Fruit fly (Drosophila melanogaster): Measurements from ENCODE around the gene Ogg1.
A peak's percentile ranks its signal among the peaks of the same experiment; 100 is the strongest.

The Ogg1 gene

DNA sequence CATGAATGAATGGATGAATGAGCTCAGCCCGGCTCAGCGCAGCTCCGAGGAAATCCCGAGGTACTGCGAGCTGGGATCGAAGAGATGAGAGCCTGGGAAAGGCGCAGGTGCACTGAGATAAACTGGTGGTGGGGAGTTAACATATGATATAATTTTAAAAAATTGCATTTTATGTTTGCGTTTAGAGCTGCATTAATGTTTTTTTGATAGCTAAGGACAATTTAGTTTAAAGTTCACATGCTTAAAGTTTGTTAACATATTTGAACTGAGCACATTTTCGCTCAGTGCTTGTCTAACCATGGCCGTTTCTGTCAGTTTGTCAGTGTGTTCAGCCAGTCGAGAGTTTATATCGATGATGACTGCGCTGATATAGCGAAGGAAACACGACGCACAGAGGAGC is 40.2 kb downstream of the Ogg1 start (continued):
- TF ChIP-seq CG18619 (GFP tag; optimal IDR thresholded peaks at IDR 0.05) (no peak), Pdp1 (GFP tag; optimal IDR thresholded peaks at IDR 0.05) (peak in 1 of 2 experiments; percentile 4), CG10321 (GFP tag; IDR thresholded peaks at IDR 0.05) (no peak), TFAM (GFP tag; optimal IDR thresholded peaks at IDR 0.05) (no peak), Aef1 (GFP tag; IDR thresholded peaks at IDR 0.05) (no peak), p53 (GFP tag; optimal IDR thresholded peaks at IDR 0.05) (no peak), Ada2b (GFP tag; IDR thresholded peaks at IDR 0.05) (peak; percentile 12; the same call in 1 of the 2 replicates), ro (GFP tag; IDR thresholded peaks at IDR 0.05) (no peak), CG18011 (GFP tag; optimal IDR thresholded peaks at IDR 0.05) (no peak), Adf1 (GFP tag; IDR thresholded peaks at IDR 0.05) (no peak), Doc2 (GFP tag; IDR thresholded peaks at IDR 0.05) (no peak), abd-A (tag; optimal IDR thresholded peaks at IDR 0.05) (no peak), ind (GFP tag; optimal IDR thresholded peaks at IDR 0.05) (no peak), mam (GFP tag; optimal IDR thresholded peaks at IDR 0.05) (peak; percentile 23), CG10147 (GFP tag; optimal IDR thresholded peaks at IDR 0.05) (peak; percentile 13), CG1603 (tag; optimal IDR thresholded peaks at IDR 0.05) (peak; percentile 41), disco-r (GFP tag; optimal IDR thresholded peaks at IDR 0.05) (no peak), CG3065 (GFP tag; optimal IDR thresholded peaks at IDR 0.05) (no peak), CkIIα-i1 (GFP tag; IDR thresholded peaks at IDR 0.05) (no peak), CG6854 (GFP tag; optimal IDR thresholded peaks at IDR 0.05) (no peak), bcd (GFP tag; optimal IDR thresholded peaks at IDR 0.05) (no peak), CG2712 (tag; optimal IDR thresholded peaks at IDR 0.05) (peak; percentile 13), CG5245 (GFP tag; optimal IDR thresholded peaks at IDR 0.05) (no peak), gem (tag; optimal IDR thresholded peaks at IDR 0.05) (peak; percentile 31), CG30431 (GFP tag; optimal IDR thresholded peaks at IDR 0.05) (no peak), Rx (GFP tag; IDR thresholded peaks at IDR 0.05) (no peak), Six4 (GFP tag; optimal IDR thresholded peaks at IDR 0.05) (no peak), z (GFP tag; IDR thresholded peaks at IDR 0.05) (no peak), Xbp1 (GFP tag; optimal IDR thresholded peaks at IDR 0.05) (no peak), klu (GFP tag; IDR thresholded peaks at IDR 0.05) (no peak), CG4424 (GFP tag; optimal IDR thresholded peaks at IDR 0.05) (no peak), Taf1 (GFP tag; IDR thresholded peaks at IDR 0.05) (no peak), bab2 (GFP tag; optimal IDR thresholded peaks at IDR 0.05) (no peak), CG10979 (tag; optimal IDR thresholded peaks at IDR 0.05) (peak; percentile 5), CG14014 (GFP tag; IDR thresholded peaks at IDR 0.05) (no peak), H2.0 (GFP tag; IDR thresholded peaks at IDR 0.05) (no peak), CG2120 (GFP tag; optimal IDR thresholded peaks at IDR 0.05) (peak; percentile 21), CG11398 (GFP tag; optimal IDR thresholded peaks at IDR 0.05) (no peak), CG3838 (GFP tag; optimal IDR thresholded peaks at IDR 0.05) (no peak), psq (GFP tag; optimal IDR thresholded peaks at IDR 0.05) (no peak), Blimp-1 (GFP tag; optimal IDR thresholded peaks at IDR 0.05) (no peak), CG34376 (GFP tag; optimal IDR thresholded peaks at IDR 0.05) (no peak), lbe (GFP tag; optimal IDR thresholded peaks at IDR 0.05) (peak; percentile 19), btn (GFP tag; optimal IDR thresholded peaks at IDR 0.05) (no peak), Oli (tag; optimal IDR thresholded peaks at IDR 0.05) (no peak), Mad (GFP tag; optimal IDR thresholded peaks at IDR 0.05) (no peak), CG4707 (GFP tag; optimal IDR thresholded peaks at IDR 0.05) (no peak), CG17186 (GFP tag; optimal IDR thresholded peaks at IDR 0.05) (no peak), Atf3 (GFP tag; optimal IDR thresholded peaks at IDR 0.05) (no peak), CG13296 (GFP tag; optimal IDR thresholded peaks at IDR 0.05) (no peak), CG8944 (GFP tag; optimal IDR thresholded peaks at IDR 0.05) (no peak), CG8359 (GFP tag; optimal IDR thresholded peaks at IDR 0.05; ENCODE audit: borderline replicate concordance) (no peak), org-1 (GFP tag; optimal IDR thresholded peaks at IDR 0.05) (no peak)
